Worm (Caenorhabditis elegans): ENCODE measurements around the gene T02G5.14.
A peak's percentile ranks its signal among the peaks of the same experiment; 100 is the strongest.

Gene T02G5.14

DNA sequence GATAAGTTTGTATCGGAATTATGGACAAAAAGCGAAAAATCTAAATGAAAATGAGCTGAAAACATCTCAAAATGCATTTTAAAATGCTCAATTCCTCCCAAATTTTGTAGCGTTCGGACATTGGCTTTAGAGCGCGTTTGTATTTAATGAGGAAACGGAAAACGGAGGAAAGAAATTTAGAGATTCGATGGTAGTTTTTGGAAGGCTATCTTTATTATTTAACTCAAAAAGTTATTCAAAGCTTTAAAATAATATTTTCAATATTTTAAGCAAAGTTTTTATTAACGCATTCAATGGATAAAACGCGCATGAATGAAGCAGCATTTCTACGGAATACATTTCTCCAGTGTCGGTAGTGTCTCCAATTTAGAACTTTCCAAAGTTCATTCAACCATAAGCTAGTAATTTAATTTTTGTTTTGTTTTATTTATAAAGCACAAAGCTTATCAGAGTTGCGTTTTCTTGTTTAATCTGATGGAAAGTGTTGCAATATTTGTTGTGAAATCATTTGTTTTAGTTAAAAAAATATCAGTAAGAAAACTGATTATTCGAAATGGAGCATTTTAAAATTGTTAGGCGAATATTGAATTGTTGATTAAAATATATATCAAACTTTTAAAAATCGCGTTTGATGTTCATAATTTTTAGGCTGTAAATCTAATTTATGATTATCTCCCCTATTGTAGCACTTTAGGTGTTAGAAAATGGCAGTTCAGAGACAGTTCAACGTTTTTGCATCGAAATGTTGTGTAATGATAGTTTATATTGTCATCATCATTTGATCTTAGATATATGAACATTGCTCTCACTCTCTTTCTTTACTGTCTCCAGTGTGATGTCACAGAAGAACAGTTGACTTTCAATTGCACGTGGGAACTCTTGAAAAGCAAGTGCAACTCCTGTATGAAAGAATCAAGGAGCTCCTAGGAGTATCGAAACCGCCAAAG lies 11.3 kb upstream of the T02G5.14 start (continued):
- TF ChIP-seq ceh-16 (tag; optimal IDR thresholded peaks at IDR 0.05) (no peak), mdl-1 (tag; optimal IDR thresholded peaks at IDR 0.05) (no peak), nhr-77 (tag; optimal IDR thresholded peaks at IDR 0.05) (no peak), egl-5 (tag; optimal IDR thresholded peaks at IDR 0.05) (peak; percentile 76), nhr-237 (tag; optimal IDR thresholded peaks at IDR 0.05) (no peak), elt-1 (tag; optimal IDR thresholded peaks at IDR 0.05) (no peak), hmg-11 (tag; optimal IDR thresholded peaks at IDR 0.05) (no peak), fkh-2 (tag; optimal IDR thresholded peaks at IDR 0.05) (no peak), elt-3 (tag; optimal IDR thresholded peaks at IDR 0.05) (no peak), nhr-43 (tag; optimal IDR thresholded peaks at IDR 0.05; ENCODE audit: poor library complexity, severe bottlenecking) (no peak), lsy-12 (tag; optimal IDR thresholded peaks at IDR 0.05) (no peak), tbx-2 (tag; optimal IDR thresholded peaks at IDR 0.05) (no peak)

DNA sequence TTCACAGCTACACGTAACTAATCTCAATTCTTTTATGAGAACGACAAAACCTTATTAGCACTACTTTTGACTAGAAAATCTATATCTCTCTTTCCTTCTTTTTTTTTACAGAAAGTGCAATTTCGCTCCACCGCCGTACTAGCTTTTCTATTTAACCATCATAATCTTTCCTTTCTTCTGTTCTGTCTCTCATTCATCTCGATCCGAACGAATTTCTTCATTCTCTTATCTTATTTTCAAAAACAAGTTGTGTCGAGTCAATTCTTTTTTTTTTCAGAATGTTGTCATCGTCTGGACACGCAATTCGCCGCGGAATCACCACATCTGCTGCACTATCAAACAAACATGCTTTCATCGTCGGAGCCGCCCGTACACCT lies 10.6 kb upstream of the T02G5.14 start, which contains the start of gene kat-1:
kat-1 (plus strand) TSS at position 278 of the 377 bp plus-strand sequence.
- TF ChIP-seq skn-1 (tag; optimal IDR thresholded peaks at IDR 0.05) (no peak), nhr-11 (tag; optimal IDR thresholded peaks at IDR 0.05) (no peak), nhr-23 (tag; optimal IDR thresholded peaks at IDR 0.05) (no peak), ceh-82 (tag; optimal IDR thresholded peaks at IDR 0.05) (no peak), nhr-43 (tag; optimal IDR thresholded peaks at IDR 0.05; ENCODE audit: poor library complexity, severe bottlenecking) (no peak), ceh-16 (tag; optimal IDR thresholded peaks at IDR 0.05) (no peak), nhr-28 (tag; optimal IDR thresholded peaks at IDR 0.05) (no peak), R02D3.7 (tag; optimal IDR thresholded peaks at IDR 0.05) (no peak), egl-5 (tag; optimal IDR thresholded peaks at IDR 0.05) (no peak), pha-4 (tag; optimal IDR thresholded peaks at IDR 0.05) (no peak), ceh-28 (tag; optimal IDR thresholded peaks at IDR 0.05) (no peak), eor-1 (tag; optimal IDR thresholded peaks at IDR 0.05) (no peak), daf-12 (tag; optimal IDR thresholded peaks at IDR 0.05) (no peak), jun-1 (tag; optimal IDR thresholded peaks at IDR 0.05) (no peak), lin-39 (tag; optimal IDR thresholded peaks at IDR 0.05) (no peak), elt-3 (tag; optimal IDR thresholded peaks at IDR 0.05) (no peak), aly-2 (tag; optimal IDR thresholded peaks at IDR 0.05) (no peak), nhr-237 (tag; optimal IDR thresholded peaks at IDR 0.05) (no peak), sea-2 (GFP tag; optimal IDR thresholded peaks at IDR 0.05) (no peak), ama-1 (optimal IDR thresholded peaks at IDR 0.05) (no peak)

DNA sequence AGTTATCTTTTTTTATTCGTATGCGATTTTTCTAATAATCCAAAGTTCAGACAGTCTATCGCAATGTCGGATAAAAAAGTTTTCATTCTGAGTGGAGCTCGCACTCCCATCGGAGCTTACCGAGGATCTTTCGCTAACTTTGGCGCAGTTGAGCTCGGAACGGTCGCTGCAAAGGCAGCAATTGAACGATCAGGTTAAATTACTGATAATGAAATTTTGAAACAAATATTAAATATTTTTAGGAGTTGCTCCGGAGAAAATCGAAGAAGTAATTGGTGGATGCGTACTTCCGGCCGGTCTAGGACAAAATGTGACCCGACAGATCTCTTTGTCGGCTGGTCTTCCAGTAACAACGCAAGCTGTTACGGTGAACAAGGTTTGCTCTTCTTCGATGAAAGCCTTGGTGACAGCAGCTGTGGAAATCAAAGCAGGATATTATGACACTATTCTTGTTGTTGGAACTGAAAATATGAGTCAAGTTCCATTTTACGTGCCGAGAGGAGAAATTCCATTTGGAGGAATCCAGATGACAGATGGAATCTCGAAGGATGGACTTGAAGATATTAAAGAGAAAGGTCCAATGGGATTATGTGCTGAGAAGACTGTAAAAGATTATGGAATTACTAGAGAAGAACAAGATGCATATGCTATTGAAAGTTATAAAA lies 8.4 kb upstream of the T02G5.14 start, which contains the start of gene T02G5.7:
T02G5.7 (plus strand) TSS at position 51 of the 665 bp plus-strand sequence.
- TF ChIP-seq ama-1 (optimal IDR thresholded peaks at IDR 0.05) = peak; percentile 17
- TF ChIP-seq lin-39 (tag; optimal IDR thresholded peaks at IDR 0.05) = no peak
- no peak for TF ChIP-seq skn-1 (tag; optimal IDR thresholded peaks at IDR 0.05)

DNA sequence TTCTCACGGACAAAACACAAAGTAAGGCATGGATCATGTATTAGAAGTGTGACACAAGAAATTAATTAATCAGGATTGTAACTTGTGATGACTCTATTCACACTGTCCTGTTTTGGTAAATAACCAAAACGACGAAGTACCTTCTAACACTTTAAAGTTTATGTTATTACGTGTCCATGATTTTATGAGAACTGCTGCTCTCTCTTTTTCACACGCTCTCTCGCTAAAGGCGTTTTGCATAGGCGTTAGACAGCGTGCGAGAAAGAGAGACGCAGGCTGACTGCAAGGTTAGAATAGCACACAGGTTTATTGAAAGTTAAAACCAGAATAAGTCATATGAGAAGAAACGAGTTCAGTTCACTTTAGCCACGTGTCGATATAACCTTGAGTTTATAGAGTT lies 6.0 kb downstream of the T02G5.14 start:
- TF ChIP-seq fkh-2 (tag; optimal IDR thresholded peaks at IDR 0.05) = no peak
- no peak for TF ChIP-seq ztf-11 (tag; optimal IDR thresholded peaks at IDR 0.05)
- no peak for TF ChIP-seq mml-1 (tag; optimal IDR thresholded peaks at IDR 0.05)
- TF ChIP-seq sea-2 (GFP tag; optimal IDR thresholded peaks at IDR 0.05) = no peak
- peak; percentile 31 for TF ChIP-seq egl-5 (tag; optimal IDR thresholded peaks at IDR 0.05)
- TF ChIP-seq mdl-1 (tag; optimal IDR thresholded peaks at IDR 0.05) = no peak
- no peak for TF ChIP-seq tbx-2 (tag; optimal IDR thresholded peaks at IDR 0.05)
- TF ChIP-seq jun-1 (tag; optimal IDR thresholded peaks at IDR 0.05) = no peak
- TF ChIP-seq pqm-1 (tag; optimal IDR thresholded peaks at IDR 0.05) = no peak
- TF ChIP-seq egl-27 (tag; optimal IDR thresholded peaks at IDR 0.05) = no peak
- TF ChIP-seq nhr-25 (tag; optimal IDR thresholded peaks at IDR 0.05) = peak; percentile 71
- no peak for TF ChIP-seq ceh-9 (tag; optimal IDR thresholded peaks at IDR 0.05)
- TF ChIP-seq R02D3.7 (tag; optimal IDR thresholded peaks at IDR 0.05) = no peak
- TF ChIP-seq ceh-16 (tag; optimal IDR thresholded peaks at IDR 0.05) = no peak
- TF ChIP-seq ZK546.5 (tag; optimal IDR thresholded peaks at IDR 0.05) = no peak
